Fruit fly (Drosophila melanogaster) whole organism, pupa: ENCODE data around the gene Rai1.
A peak's percentile ranks its signal among the peaks of the same experiment; 100 is the strongest.

Source experiments
- CG10348 ChIP-seq: fragments of 200-800 bp; sonication (Bioruptor generic); IDR thresholded peaks from 2 replicates; pipeline ENCODE4 v1.3.6; 2022; ENCODE audit warnings: missing biosample characterization, missing genetic modification characterization
- CG12605 ChIP-seq: fragments of 200-800 bp; sonication (Bioruptor generic); IDR thresholded peaks from 2 replicates; pipeline ENCODE4 v1.3.6; 2022; ENCODE audit warnings: missing biosample characterization, missing genetic modification characterization
- CG13204 ChIP-seq: fragments of 200-800 bp; sonication (Bioruptor generic); optimal IDR thresholded peaks from 2 replicates; lab custom pipeline; 2018; ENCODE audit warnings: missing biosample characterization, mild to moderate bottlenecking, missing genetic modification characterization, moderate library complexity
- CG14655 ChIP-seq: fragments of 200-800 bp; sonication (Bioruptor generic); optimal IDR thresholded peaks from 3 replicates; lab custom pipeline; 2017; ENCODE audit warnings: mild to moderate bottlenecking, missing biosample characterization, missing genetic modification reagents, missing genetic modification characterization
- CG15710 ChIP-seq: fragments of 200-800 bp; sonication (Bioruptor generic); optimal IDR thresholded peaks from 2 replicates; lab custom pipeline; 2018; ENCODE audit warnings: missing biosample characterization, mild to moderate bottlenecking, missing genetic modification characterization, moderate library complexity
- CG17806 ChIP-seq: fragments of 200-800 bp; sonication (Bioruptor generic); optimal IDR thresholded peaks from 2 replicates; lab custom pipeline; 2018; ENCODE audit warnings: missing biosample characterization, mild to moderate bottlenecking, missing genetic modification characterization, moderate library complexity
- CG32121 ChIP-seq: fragments of 200-800 bp; sonication (Bioruptor generic); IDR thresholded peaks from 2 replicates; pipeline ENCODE4 v1.3.6; 2022; ENCODE audit warnings: missing biosample characterization, missing genetic modification characterization
- CG34367 ChIP-seq: fragments of 200-800 bp; sonication (Bioruptor generic); optimal IDR thresholded peaks from 2 replicates; lab custom pipeline; 2018; ENCODE audit warnings: missing biosample characterization, mild to moderate bottlenecking, missing genetic modification characterization
- CG4496 ChIP-seq: fragments of 200-800 bp; sonication (Bioruptor generic); IDR thresholded peaks from 3 replicates; pipeline ENCODE4 v1.3.6; 2022; ENCODE audit warnings: missing biosample characterization, missing genetic modification characterization
- CG8159 ChIP-seq: fragments of 200-800 bp; sonication (Bioruptor generic); optimal IDR thresholded peaks from 3 replicates; lab custom pipeline; 2018; ENCODE audit warnings: missing biosample characterization, mild to moderate bottlenecking, missing genetic modification characterization, moderate library complexity
- CG8301 ChIP-seq: fragments of 200-800 bp; sonication (Bioruptor generic); optimal IDR thresholded peaks from 2 replicates; lab custom pipeline; 2018; ENCODE audit warnings: missing biosample characterization, mild to moderate bottlenecking, missing genetic modification characterization
- CG9948 ChIP-seq: fragments of 200-800 bp; sonication (Bioruptor generic); optimal IDR thresholded peaks from 2 replicates; lab custom pipeline; 2018; ENCODE audit warnings: missing biosample characterization, mild to moderate bottlenecking, missing genetic modification characterization, moderate library complexity
- D1 ChIP-seq: fragments of 200-800 bp; sonication (Bioruptor generic); optimal IDR thresholded peaks from 2 replicates; lab custom pipeline; 2018; ENCODE audit warnings: missing biosample characterization, mild to moderate bottlenecking, missing genetic modification characterization, moderate library complexity
- EcR ChIP-seq: fragments of 200-800 bp; sonication (Bioruptor generic); optimal IDR thresholded peaks from 3 replicates; lab custom pipeline; 2019; ENCODE audit warnings: missing biosample characterization, missing genetic modification characterization, mild to moderate bottlenecking, moderate library complexity, missing genetic modification reagents
- Ets98B ChIP-seq: fragments of 200-800 bp; sonication (Bioruptor generic); IDR thresholded peaks from 2 replicates; pipeline ENCODE4 v1.3.6; 2022; ENCODE audit warnings: missing biosample characterization, missing genetic modification characterization
- Pif1A ChIP-seq: fragments of 200-800 bp; sonication (Bioruptor generic); optimal IDR thresholded peaks from 3 replicates; lab custom pipeline; 2016; ENCODE audit warnings: missing biosample characterization, missing genetic modification characterization
- Pif1B ChIP-seq: fragments of 200-800 bp; sonication (Bioruptor generic); optimal IDR thresholded peaks from 3 replicates; lab custom pipeline; 2016; ENCODE audit warnings: missing biosample characterization, missing genetic modification characterization
- Snoo ChIP-seq: fragments of 200-800 bp; sonication (Bioruptor generic); optimal IDR thresholded peaks from 3 replicates; lab custom pipeline; 2017; ENCODE audit warnings: missing biosample characterization, mild to moderate bottlenecking, missing genetic modification characterization, inconsistent platforms
- fd96Ca ChIP-seq: fragments of 200-800 bp; sonication (Bioruptor generic); IDR thresholded peaks from 3 replicates; pipeline ENCODE4 v1.3.6; 2022; ENCODE audit warnings: missing biosample characterization, missing genetic modification characterization
- gl ChIP-seq: fragments of 200-800 bp; sonication (Bioruptor generic); optimal IDR thresholded peaks from 2 replicates; lab custom pipeline; 2018; ENCODE audit warnings: missing biosample characterization, mild to moderate bottlenecking, missing genetic modification characterization
- rn ChIP-seq: fragments of 200-800 bp; sonication (Bioruptor generic); IDR thresholded peaks from 2 replicates; pipeline ENCODE4 v1.3.6; 2022; ENCODE audit warnings: missing biosample characterization, missing genetic modification characterization

Gene Rai1

DNA sequence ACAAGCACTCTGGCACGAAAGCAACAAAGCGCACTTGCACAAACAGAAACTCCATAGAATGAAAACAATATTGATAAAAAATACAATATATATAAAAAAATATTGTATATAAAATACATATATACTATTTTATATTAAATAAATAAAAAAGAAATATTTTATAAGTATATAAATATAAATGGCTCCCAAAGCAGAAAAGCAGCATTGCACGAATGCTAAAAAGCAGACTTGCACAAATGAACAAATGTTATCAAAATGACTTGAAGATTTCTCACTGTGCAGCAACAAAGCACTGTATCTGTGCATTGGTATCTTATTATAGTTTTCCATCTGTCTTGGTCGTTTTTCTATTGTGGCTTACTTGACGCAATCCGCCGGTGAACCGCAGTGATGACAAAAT, 34.4 kb downstream of the Rai1 start:
- TF ChIP-seq CG14655 (GFP tag; lab: Kevin White, UChicago): peak; percentile 27
- TF ChIP-seq Snoo (tag; lab: Kevin White, UChicago): no peak

DNA sequence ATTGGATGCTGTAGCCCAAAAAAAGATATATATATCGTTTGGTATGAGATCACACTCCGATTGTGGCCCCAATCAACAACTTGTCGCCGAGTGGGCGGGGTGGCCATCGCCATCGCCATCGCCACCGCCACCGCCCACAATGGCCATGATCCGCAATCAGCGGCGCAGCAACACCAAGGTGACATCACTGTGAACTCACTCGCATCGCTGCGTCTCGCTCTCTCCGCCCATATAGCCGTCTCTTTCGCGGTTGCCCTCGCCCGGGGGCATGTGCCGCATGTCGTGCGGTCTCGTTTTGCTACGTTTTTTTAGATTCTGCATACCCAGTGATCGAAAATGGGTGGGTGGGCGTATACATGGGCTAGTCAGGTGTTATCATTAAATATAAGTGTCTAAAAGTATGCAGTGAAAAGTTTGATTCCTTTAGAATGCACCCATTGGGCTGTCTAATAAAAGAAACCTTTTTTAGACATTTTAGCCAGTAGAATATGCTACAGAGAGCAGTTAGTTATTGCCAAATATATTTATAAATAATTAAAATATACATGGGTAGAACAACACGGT, 36.2 kb downstream of the Rai1 start:
- TF ChIP-seq CG8301 (tag; lab: Kevin White, UChicago): no peak
- no peak for TF ChIP-seq Snoo (tag; lab: Kevin White, UChicago)
- TF ChIP-seq gl (tag; lab: Kevin White, UChicago): no peak
- TF ChIP-seq Ets98B (GFP tag; lab: Robert Waterston, UW): 0 out of 2 replicates have a peak, but pooled peaks have one; percentile 6
- TF ChIP-seq CG14655 (GFP tag; lab: Kevin White, UChicago): peak; percentile 16

DNA sequence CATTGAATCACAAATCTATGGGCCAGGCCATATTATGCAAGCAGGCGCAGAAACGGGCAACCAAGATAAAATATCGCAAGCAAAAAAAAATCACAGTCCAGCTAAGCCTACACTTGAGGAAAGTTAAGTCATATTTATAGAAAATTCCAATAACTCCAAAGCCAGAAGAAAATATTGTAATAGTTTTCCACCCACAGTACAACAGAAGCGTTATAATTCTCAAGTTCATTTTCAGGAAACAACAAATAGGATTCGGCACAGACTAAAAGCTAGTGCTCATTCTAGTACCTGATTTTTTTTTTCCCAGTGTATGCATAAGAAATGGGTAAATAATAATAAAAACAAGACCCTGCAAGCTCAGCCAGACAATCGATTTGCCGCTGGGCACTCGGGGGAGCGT, 37.3 kb downstream of the Rai1 start:
- TF ChIP-seq CG12605 (GFP tag; lab: Robert Waterston, UW) (no peak), CG8301 (tag; lab: Kevin White, UChicago) (peak; percentile 13), EcR (no peak), CG17806 (peak; percentile 14), CG32121 (no peak), Ets98B (GFP tag; lab: Robert Waterston, UW) (peak; percentile 24; the same call in 1 of the 2 replicates), fd96Ca (peak; percentile 47; the same call in 1 of the 3 replicates), CG8159 (peak; percentile 33), CG34367 (tag; lab: Kevin White, UChicago) (peak; percentile 32), Pif1B (GFP tag; lab: Kevin White, UChicago) (peak; percentile 38), CG15710 (tag; lab: Kevin White, UChicago) (peak; percentile 44), CG4496 (GFP tag; lab: Robert Waterston, UW) (peak; percentile 38; the same call in 1 of the 3 replicates), Pif1A (GFP tag; lab: Kevin White, UChicago) (peak; percentile 40), gl (tag; lab: Kevin White, UChicago) (no peak), CG14655 (GFP tag; lab: Kevin White, UChicago) (peak; percentile 48), CG13204 (no peak), CG9948 (peak; percentile 41), Snoo (tag; lab: Kevin White, UChicago) (no peak), rn (no peak), D1 (tag; lab: Kevin White, UChicago) (no peak), CG10348 (GFP tag; lab: Robert Waterston, UW) (no peak)

- TF ChIP-seq CG15710 (tag; lab: Kevin White, UChicago) (peak; percentile 30), CG10348 (GFP tag; lab: Robert Waterston, UW) (no peak), Ets98B (GFP tag; lab: Robert Waterston, UW) (no peak), fd96Ca (no peak), D1 (tag; lab: Kevin White, UChicago) (no peak), CG8159 (peak; percentile 38), CG14655 (GFP tag; lab: Kevin White, UChicago) (peak; percentile 55), CG34367 (tag; lab: Kevin White, UChicago) (peak; percentile 16), CG9948 (peak; percentile 28), CG17806 (peak; percentile 42), rn (no peak), gl (tag; lab: Kevin White, UChicago) (no peak), CG8301 (tag; lab: Kevin White, UChicago) (peak; percentile 24), Pif1B (GFP tag; lab: Kevin White, UChicago) (peak; percentile 52), Pif1A (GFP tag; lab: Kevin White, UChicago) (peak; percentile 44), CG4496 (GFP tag; lab: Robert Waterston, UW) (0 out of 3 replicates have a peak, but pooled peaks have one; percentile 41), CG12605 (GFP tag; lab: Robert Waterston, UW) (no peak), EcR (no peak), Snoo (tag; lab: Kevin White, UChicago) (no peak), CG32121 (no peak), CG13204 (no peak)
Observed at dm6 chrX:16764955-16765354, 38.2 kb downstream of the Rai1 start.

DNA sequence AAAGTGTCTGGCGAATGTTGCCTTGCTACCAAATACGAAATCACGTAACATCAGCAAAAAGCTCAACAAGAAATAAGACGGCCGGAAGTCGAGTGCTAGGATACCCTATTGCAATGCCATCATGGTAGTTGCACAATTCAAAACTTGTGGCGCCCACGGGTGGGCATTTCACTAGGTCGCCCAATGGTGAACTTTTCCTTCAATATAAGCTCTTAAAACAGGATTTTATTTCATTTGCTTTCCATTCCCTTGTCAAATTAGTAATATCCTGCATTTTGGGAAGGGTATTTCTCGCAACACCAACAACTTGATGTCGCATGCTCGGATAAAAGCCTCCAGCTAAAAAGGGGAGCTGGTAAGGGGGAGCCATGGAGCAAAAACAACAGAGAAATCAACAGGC, 41.6 kb downstream of the Rai1 start:
- TF ChIP-seq CG8301 (tag; lab: Kevin White, UChicago): peak; percentile 46
- peak; percentile 65 for TF ChIP-seq CG9948
- TF ChIP-seq Pif1B (GFP tag; lab: Kevin White, UChicago): peak; percentile 55
- peak; percentile 51 for TF ChIP-seq Ets98B (GFP tag; lab: Robert Waterston, UW)
- TF ChIP-seq CG10348 (GFP tag; lab: Robert Waterston, UW): no peak
- no peak for TF ChIP-seq CG12605 (GFP tag; lab: Robert Waterston, UW)
- TF ChIP-seq CG17806: peak; percentile 43
- TF ChIP-seq fd96Ca: peak; percentile 81
- TF ChIP-seq CG34367 (tag; lab: Kevin White, UChicago): peak; percentile 30
- TF ChIP-seq CG32121: peak; percentile 48; the same call in 1 of the 2 replicates
- no peak for TF ChIP-seq D1 (tag; lab: Kevin White, UChicago)
- peak; percentile 67 for TF ChIP-seq rn
- TF ChIP-seq Snoo (tag; lab: Kevin White, UChicago): peak; percentile 61
- peak; percentile 45 for TF ChIP-seq CG15710 (tag; lab: Kevin White, UChicago)
- no peak for TF ChIP-seq gl (tag; lab: Kevin White, UChicago)
- TF ChIP-seq CG8159: peak; percentile 56
- peak; percentile 54 for TF ChIP-seq CG14655 (GFP tag; lab: Kevin White, UChicago)
- peak; percentile 63 for TF ChIP-seq Pif1A (GFP tag; lab: Kevin White, UChicago)
- no peak for TF ChIP-seq CG13204
- peak; percentile 82 for TF ChIP-seq CG4496 (GFP tag; lab: Robert Waterston, UW)
- TF ChIP-seq EcR: no peak
- TF ChIP-seq, all 21 proteins: peak for 15

dm6 chrX:16760542-16760941, 42.6 kb downstream of the Rai1 start:
- TF ChIP-seq rn: no peak
- no peak for TF ChIP-seq CG15710 (tag; lab: Kevin White, UChicago)
- TF ChIP-seq CG14655 (GFP tag; lab: Kevin White, UChicago): no peak
- peak; percentile 18 for TF ChIP-seq CG8159
